Worm (Caenorhabditis elegans) whole organism, L4/young adult: ENCODE data around the gene srxa-6.
A peak's percentile ranks its signal among the peaks of the same experiment; 100 is the strongest.

Experiments used
- W03F9.2 ChIP-seq: fragments of 150-350 bp; optimal IDR thresholded peaks from 2 replicates; lab custom pipeline; 2014; ENCODE audit warnings: missing biosample characterization, missing genetic modification characterization
- dao-5 ChIP-seq: sonication (generic microtip); optimal IDR thresholded peaks from 2 replicates; lab custom pipeline; 2016; ENCODE audit warnings: missing genotype, missing genetic modification characterization, moderate library complexity, missing compliant biosample characterization
- him-1 ChIP-seq: sonication (generic microtip); optimal IDR thresholded peaks from 2 replicates; lab custom pipeline; 2016; ENCODE audit warnings: missing genotype, missing genetic modification reagents, missing genetic modification characterization, missing compliant biosample characterization

The srxa-6 gene

ce11 chrV:20778257-20778697 is 43.5 kb downstream of the srxa-6 start:
- TF ChIP-seq him-1 (tag; lab: Kevin White, UChicago): peak; percentile 94
- no peak for TF ChIP-seq dao-5 (tag; lab: Kevin White, UChicago)
- TF ChIP-seq W03F9.2: peak; percentile 82

DNA sequence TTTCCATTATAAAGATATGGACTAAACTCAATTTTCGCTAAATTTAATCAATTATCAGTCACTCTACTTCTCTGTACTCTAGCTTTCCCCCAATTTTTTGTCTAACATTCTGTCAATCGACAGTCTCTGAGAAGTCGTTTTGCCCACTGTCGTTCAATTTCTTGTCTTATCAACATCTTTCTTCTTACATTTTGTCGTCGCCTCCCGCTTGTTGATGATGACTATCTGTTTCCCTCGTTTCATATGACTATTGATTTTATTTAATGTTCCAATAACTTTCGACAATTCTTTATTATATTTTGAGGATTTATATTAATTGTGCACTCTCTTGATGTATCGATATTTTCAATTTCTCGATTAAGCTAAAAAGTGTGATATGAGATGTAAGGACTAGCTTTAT is 44.1 kb downstream of the srxa-6 start:
- TF ChIP-seq W03F9.2: no peak
- no peak for TF ChIP-seq him-1 (tag; lab: Kevin White, UChicago)
- no peak for TF ChIP-seq dao-5 (tag; lab: Kevin White, UChicago)

ce11 chrV:20779707-20780346 is 45.1 kb downstream of the srxa-6 start:
- TF ChIP-seq him-1 (tag; lab: Kevin White, UChicago) (no peak), dao-5 (tag; lab: Kevin White, UChicago) (no peak), W03F9.2 (no peak)

- TF ChIP-seq him-1 (tag; lab: Kevin White, UChicago) (no peak), W03F9.2 (no peak)
These were observed 45.6 kb downstream of the srxa-6 start, which contains the start of gene hif-1 for ce11 chrV:20780400-20780799. hif-1 (plus strand) TSS chrV:20780407.

DNA sequence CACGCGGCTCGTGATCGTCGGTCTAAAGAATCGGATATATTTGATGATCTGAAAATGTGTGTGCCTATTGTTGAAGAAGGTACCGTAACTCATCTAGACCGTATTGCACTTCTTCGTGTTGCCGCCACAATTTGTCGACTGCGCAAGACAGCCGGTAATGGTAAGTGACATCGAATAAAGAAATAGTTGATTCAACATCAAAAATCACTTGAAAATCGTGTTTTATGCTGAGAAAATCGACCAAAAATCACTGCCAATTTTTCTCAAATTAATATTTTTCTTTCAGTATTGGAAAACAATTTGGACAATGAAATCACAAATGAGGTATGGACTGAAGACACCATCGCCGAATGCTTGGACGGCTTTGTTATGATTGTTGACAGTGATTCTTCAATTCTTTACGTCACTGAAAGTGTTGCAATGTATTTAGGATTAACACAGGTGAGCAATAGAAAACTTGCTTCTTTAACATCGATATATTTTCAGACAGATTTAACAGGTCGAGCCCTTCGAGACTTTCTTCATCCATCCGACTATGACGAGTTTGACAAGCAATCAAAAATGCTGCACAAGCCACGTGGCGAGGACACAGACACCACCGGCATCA is 46.7 kb downstream of the srxa-6 start:
- no peak for TF ChIP-seq W03F9.2
- TF ChIP-seq dao-5 (tag; lab: Kevin White, UChicago): no peak
- no peak for TF ChIP-seq him-1 (tag; lab: Kevin White, UChicago)

ce11 chrV:20782188-20782587 is 47.4 kb downstream of the srxa-6 start:
- TF ChIP-seq him-1 (tag; lab: Kevin White, UChicago): peak; percentile 88
- no peak for TF ChIP-seq dao-5 (tag; lab: Kevin White, UChicago)

DNA sequence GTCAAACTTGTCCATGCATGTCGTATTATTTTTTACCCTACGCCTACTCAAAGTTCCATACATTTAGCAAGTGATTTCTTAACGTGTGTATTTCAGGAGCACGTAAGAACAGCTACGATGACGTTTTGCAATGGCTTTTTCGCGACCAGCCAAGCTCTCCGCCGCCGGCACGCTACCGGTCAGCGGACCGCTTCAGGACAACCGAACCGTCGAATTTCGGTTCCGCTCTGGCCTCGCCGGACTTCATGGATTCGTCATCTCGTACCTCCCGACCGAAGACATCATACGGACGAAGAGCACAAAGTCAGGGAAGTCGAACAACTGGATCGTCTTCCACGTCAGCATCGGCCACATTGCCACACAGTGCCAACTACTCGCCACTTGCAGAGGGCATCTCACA is 48.9 kb downstream of the srxa-6 start:
- TF ChIP-seq him-1 (tag; lab: Kevin White, UChicago) (no peak), dao-5 (tag; lab: Kevin White, UChicago) (no peak), W03F9.2 (no peak)

- TF ChIP-seq him-1 (tag; lab: Kevin White, UChicago) (peak; percentile 44), dao-5 (tag; lab: Kevin White, UChicago) (no peak)
These were observed 50.5 kb downstream of the srxa-6 start for ce11 chrV:20785050-20785847.
